Fruit fly (Drosophila melanogaster) whole organism, larva: Measurements from ENCODE around the gene Notum.

Experiments
- noc ChIP-seq: fragments of 200-800 bp; sonication (Bioruptor generic); optimal IDR thresholded peaks from 3 replicates; lab custom pipeline; 2019; ENCODE audit warnings: missing biosample characterization, mild to moderate bottlenecking, missing genetic modification characterization, moderate library complexity

The Notum gene

dm6 chr3L:16023020-16023648, at the start of gene Notum:
Gene Notum, plus strand, starts transcription at chr3L:16023480.
- no peak for TF ChIP-seq noc (tag; lab: Kevin White, UChicago)

DNA sequence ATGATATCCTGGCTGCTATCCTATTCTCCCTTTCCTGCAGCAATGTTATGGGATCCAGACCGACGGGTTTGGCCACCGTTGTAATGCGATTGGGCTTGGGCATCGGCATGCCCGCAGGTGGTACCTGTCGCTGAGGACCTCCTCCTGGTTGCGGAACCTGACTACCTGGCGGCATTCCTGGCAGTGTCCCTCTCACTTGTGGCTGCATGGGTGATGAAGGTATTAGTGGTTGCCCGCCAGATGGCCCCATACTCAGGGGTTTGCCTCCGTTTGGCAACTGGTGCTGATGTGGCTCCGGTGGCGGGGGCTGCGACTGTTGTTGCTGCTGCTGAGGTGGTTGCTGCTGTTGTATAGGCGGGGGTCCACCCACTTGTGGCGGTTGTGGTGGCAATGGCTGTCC, 49.1 kb upstream of the Notum start:
- TF ChIP-seq noc (tag; lab: Kevin White, UChicago), result no peak

DNA sequence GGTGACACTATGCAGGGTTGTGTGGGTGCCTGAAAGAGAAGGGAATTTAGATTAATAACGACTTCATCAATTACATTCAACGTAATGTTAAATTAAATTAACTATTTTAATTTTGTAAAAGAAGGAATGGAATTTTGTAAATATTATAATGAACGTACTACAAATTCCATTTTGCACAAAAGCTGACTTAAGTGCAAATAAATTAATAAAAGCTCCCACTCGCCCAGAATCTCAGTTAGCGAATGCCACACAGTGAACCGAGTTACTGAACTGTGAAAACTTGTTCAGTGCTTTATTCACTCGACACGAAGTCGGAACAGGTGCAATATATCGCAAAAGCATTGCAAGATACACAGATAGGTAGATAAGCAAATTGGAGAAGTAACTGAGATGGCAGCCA, 48.2 kb upstream of the Notum start, which contains the start of gene CG17026:
CG17026 (plus strand) TSS at position 301 of the 400 bp plus-strand sequence.
- no peak for TF ChIP-seq noc (tag; lab: Kevin White, UChicago)

DNA sequence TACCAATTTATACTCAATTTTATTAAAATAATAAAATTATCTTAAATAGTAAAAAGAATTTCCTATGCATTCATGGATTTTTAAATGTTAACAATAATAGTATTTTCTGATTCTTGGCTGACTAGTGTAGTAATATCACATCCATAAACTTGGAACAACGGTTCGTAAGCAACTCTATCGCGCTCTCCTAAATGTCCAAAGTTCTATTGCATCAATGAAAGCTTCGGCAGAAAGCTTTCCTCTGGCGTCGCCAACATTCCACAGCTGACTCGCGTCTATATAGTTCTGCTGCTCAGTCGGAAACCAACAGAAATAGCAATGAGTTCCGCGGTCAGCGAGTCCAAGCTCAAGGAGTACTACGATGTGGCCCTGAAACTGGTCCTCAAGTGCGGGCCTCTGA, 46.5 kb upstream of the Notum start, which contains the start of gene CG17029:
CG17029 (plus strand) TSS at position 113 of the 400 bp plus-strand sequence.
- TF ChIP-seq noc (tag; lab: Kevin White, UChicago), result no peak

DNA sequence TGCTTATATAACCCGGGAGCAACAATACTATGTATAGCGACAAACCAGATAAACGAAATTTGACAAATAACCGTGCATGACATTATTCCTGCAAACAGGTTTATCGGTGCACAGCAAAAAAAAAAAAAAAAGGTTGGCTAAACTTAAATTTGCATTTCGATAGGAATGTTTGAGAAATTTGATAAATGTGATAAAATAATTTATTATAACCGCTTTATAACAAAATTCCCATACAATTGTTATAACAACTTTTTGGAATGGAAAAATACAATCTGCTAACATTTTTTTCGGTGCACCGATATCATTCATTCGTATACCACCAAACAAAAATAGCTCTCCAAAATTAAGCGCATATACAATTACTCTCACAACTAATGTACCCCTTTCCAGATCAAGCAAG, 45.7 kb upstream of the Notum start:
- TF ChIP-seq noc (tag; lab: Kevin White, UChicago), result peak; percentile 20

DNA sequence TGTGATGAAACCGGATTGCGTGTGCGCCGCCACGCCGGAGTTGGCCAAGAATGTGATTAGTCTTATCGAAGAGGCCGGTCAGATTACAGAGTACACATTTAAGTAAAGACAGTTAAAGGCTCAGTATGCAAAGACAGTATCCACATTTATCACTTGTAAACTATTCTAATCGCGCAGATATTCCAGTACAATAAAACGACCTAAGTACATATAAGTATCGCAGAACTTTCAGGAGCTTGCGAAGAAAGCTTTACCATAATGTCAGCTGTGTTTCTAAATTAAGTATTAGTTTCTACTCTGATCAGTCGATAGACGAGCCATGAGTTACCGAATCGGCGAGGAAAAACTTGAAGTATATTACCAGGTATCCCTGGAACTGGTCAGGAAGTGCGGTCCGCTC, 45.1 kb upstream of the Notum start, which contains the start of gene CG17028:
CG17028 (plus strand) TSS at position 301 of the 400 bp plus-strand sequence.
- no peak for TF ChIP-seq noc (tag; lab: Kevin White, UChicago)

DNA sequence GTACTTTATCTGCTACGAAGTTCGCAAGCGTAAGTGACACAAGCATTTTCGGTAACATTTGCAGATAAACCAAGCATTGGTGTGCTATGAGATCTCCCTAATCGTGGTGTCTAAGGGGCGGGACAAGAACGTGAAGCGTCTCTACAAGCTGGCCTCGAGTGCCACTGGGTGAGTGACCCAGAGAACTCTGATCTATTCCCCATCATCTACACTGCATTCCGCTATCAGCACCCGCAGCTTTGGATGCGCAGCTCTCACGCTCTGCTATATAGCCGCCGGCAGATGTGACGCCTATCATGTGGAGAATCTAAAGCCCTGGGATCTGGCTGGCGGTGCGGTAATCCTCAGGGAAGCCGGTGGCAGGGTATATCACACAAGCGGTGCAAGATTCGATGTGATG, 44.0 kb upstream of the Notum start:
- no peak for TF ChIP-seq noc (tag; lab: Kevin White, UChicago)

DNA sequence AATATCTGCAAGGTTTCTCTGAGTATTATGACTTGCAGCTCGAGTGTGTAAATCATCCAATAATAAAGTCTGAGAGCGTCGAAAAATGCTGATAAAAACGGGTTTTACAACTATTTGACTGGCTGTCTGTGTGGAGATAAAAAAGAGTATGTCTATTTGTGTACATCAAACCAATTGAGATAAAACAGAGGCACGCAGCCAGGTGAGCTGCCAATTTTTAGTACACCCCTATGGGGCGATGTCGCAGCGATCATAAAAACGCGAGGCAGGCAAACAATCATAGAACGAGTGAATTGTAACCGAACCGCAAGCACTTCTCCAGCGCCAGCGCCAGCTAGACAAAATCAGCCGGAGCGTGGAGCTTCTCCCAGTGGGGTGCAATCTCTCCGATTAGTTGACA, 43.4 kb upstream of the Notum start, which contains the start of gene CG17027:
CG17027 (plus strand) TSS at position 189 of the 400 bp plus-strand sequence.
- TF ChIP-seq noc (tag; lab: Kevin White, UChicago), result peak; percentile 39

dm6 chr3L:15981403-15981802, 41.9 kb upstream of the Notum start:
- TF ChIP-seq noc (tag; lab: Kevin White, UChicago), result no peak

DNA sequence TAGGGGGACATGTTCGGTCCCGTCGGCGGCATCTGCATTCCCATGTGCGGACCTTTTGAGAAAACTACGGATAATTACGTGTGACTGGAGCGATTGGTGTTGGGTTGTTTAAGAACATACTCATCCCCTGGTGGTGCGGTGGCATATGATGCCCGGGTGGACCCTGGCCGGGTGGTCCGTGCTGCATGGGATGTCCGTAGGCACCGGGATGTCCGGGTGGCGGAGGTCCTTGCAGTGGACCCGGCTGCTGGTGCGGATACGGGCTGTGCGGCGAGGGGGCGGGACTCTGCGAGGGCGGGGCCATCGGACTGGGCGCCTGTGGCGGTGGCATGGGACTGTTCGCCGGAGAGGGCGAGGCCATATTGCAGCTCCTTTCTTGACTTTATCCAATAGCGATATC, 41.1 kb upstream of the Notum start:
- TF ChIP-seq noc (tag; lab: Kevin White, UChicago), result no peak

- peak; percentile 98 for TF ChIP-seq noc (tag; lab: Kevin White, UChicago)
Observed at dm6 chr3L:15982783-15983432, 40.4 kb upstream of the Notum start, which contains the start of the genes brm and Arl1. Gene brm, minus strand, starts transcription at chr3L:15982869. Gene Arl1, plus strand, starts transcription at chr3L:15983135.

dm6 chr3L:15987635-15988034, 35.6 kb upstream of the Notum start, which contains the start of gene PolD1:
Gene PolD1, minus strand, starts transcription at chr3L:15987815.
- no peak for TF ChIP-seq noc (tag; lab: Kevin White, UChicago)

DNA sequence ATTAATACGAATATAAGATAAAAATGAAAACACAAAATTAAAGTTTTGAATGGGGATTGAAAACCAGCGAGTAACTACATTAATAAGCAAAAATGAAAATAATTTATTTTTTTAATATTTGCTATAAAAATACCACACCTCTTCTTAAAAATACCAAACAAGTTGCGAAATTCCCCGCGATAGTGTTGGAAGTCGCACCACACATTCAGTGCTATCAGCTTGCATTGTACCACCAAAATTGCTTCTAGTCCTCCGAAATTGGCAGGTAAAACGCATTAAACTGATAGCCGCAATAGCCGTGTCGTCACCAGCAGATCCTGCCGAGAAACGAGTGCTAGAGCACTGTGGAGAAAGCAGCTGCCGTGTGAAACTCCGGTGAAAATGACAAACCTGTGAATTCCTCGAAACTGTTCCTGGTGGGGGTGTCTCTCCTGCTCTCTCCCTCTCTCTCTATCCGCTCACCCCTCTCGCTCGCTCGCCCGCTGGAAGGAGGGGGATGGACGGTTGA, 35.2 kb upstream of the Notum start, which contains the start of gene Hip14:
Hip14 (plus strand) TSS at position 198 of the 508 bp plus-strand sequence.
- no peak for TF ChIP-seq noc (tag; lab: Kevin White, UChicago)

DNA sequence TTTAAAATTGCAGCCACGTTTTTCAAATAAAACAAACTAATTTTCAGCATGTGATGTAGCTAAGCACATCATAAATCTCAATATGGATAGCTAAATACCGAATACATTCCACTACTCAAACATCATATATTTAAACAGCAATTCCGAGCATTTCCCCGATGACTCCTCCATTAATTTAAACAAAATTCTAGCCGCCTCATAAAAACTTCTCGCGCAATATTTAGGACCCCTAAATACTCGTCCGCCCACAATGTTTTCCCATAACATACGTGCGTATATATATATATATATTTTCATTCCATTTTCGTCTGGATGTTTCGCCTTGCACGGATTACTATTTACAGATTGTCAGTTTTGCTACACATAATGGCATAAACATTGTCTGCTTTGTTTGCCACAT, 27.3 kb upstream of the Notum start:
- TF ChIP-seq noc (tag; lab: Kevin White, UChicago), result no peak

dm6 chr3L:15998217-15998616, 25.1 kb upstream of the Notum start:
- no peak for TF ChIP-seq noc (tag; lab: Kevin White, UChicago)

- peak; percentile 52 for TF ChIP-seq noc (tag; lab: Kevin White, UChicago)
Observed at dm6 chr3L:15999358-16000005, 23.8 kb upstream of the Notum start.
